Worm (Caenorhabditis elegans) whole organism, L2 larva: ENCODE results near the gene clec-266.

Experiments used
- C34F6.9 ChIP-seq: fragments of 150-350 bp; optimal IDR thresholded peaks from 2 replicates; lab custom pipeline; 2014; ENCODE audit warnings: missing biosample characterization, missing genetic modification characterization
- F13H6.1 ChIP-seq: sonication (generic microtip); optimal IDR thresholded peaks from 2 replicates; lab custom pipeline; 2016; ENCODE audit warnings: missing genetic modification characterization, missing compliant biosample characterization
- R02D3.7 ChIP-seq: fragments of 150-350 bp; optimal IDR thresholded peaks from 2 replicates; lab custom pipeline; 2014; ENCODE audit warnings: missing biosample characterization, missing genetic modification characterization
- Y55F3AM.14 ChIP-seq: fragments of 200-800 bp; sonication (Bioruptor generic); optimal IDR thresholded peaks from 2 replicates; lab custom pipeline; 2018; ENCODE audit warnings: mild to moderate bottlenecking, missing genetic modification characterization, missing compliant biosample characterization
- alr-1 ChIP-seq: fragments of 150-350 bp; optimal IDR thresholded peaks from 2 replicates; lab custom pipeline; 2014; ENCODE audit warnings: missing biosample characterization, missing genetic modification characterization
- aly-2 ChIP-seq: fragments of 150-350 bp; optimal IDR thresholded peaks from 2 replicates; lab custom pipeline; 2014; ENCODE audit warnings: missing biosample characterization, missing genetic modification characterization
- ama-1 ChIP-seq: fragments of 150-350 bp; optimal IDR thresholded peaks from 2 replicates; lab custom pipeline; 2018; ENCODE audit warnings: inconsistent platforms
- blmp-1 ChIP-seq: sonication (generic microtip); optimal IDR thresholded peaks from 2 replicates; lab custom pipeline; 2017; ENCODE audit warnings: missing genetic modification characterization, mild to moderate bottlenecking, missing compliant biosample characterization, antibody characterized with exemption, moderate library complexity; ENCODE audit not compliant: insufficient read depth
- ceh-82 ChIP-seq: fragments of 150-350 bp; optimal IDR thresholded peaks from 2 replicates; lab custom pipeline; 2014; ENCODE audit warnings: missing biosample characterization, missing genetic modification characterization
- crh-2 ChIP-seq: sonication (generic microtip); optimal IDR thresholded peaks from 2 replicates; lab custom pipeline; 2017; ENCODE audit warnings: missing biosample characterization, missing genetic modification characterization
- dmd-4 ChIP-seq: sonication (generic microtip); optimal IDR thresholded peaks from 2 replicates; lab custom pipeline; 2017; ENCODE audit warnings: missing biosample characterization, missing genetic modification characterization
- egl-27 ChIP-seq: sonication (generic microtip); optimal IDR thresholded peaks from 3 replicates; lab custom pipeline; 2017; ENCODE audit warnings: missing biosample characterization, missing genetic modification reagents, missing genetic modification characterization
- elt-3 ChIP-seq: sonication (generic microtip); optimal IDR thresholded peaks from 2 replicates; lab custom pipeline; 2017; ENCODE audit warnings: missing biosample characterization, missing genetic modification characterization
- gmeb-1 ChIP-seq: fragments of 150-350 bp; optimal IDR thresholded peaks from 2 replicates; lab custom pipeline; 2014; ENCODE audit warnings: missing biosample characterization, missing genetic modification characterization
- lin-11 ChIP-seq: fragments of 150-350 bp; sonication (generic microtip); optimal IDR thresholded peaks from 2 replicates; lab custom pipeline; 2014; ENCODE audit warnings: missing biosample characterization, missing genetic modification characterization, inconsistent platforms, mixed read lengths
- lin-13 ChIP-seq: fragments of 150-350 bp; optimal IDR thresholded peaks from 2 replicates; lab custom pipeline; 2014; ENCODE audit warnings: missing biosample characterization, missing genetic modification reagents, missing genetic modification characterization
- lin-39 ChIP-seq: fragments of 150-350 bp; optimal IDR thresholded peaks from 2 replicates; lab custom pipeline; 2014; ENCODE audit warnings: missing biosample characterization, missing genetic modification reagents, missing genetic modification characterization
- mab-5 ChIP-seq: fragments of 150-350 bp; optimal IDR thresholded peaks from 2 replicates; lab custom pipeline; 2014; ENCODE audit warnings: missing biosample characterization, missing genetic modification characterization
- mbf-1 ChIP-seq: sonication (generic microtip); optimal IDR thresholded peaks from 2 replicates; lab custom pipeline; 2017; ENCODE audit warnings: missing biosample characterization, missing genetic modification characterization
- mdl-1 ChIP-seq, 2 experiments: fragments of 150-350 bp in 1 of 2; sonication (generic microtip) in 1 of 2; optimal IDR thresholded peaks; 2 replicates each; lab custom pipeline; 2017; ENCODE audit warnings: missing biosample characterization in 2 of 2, missing genetic modification characterization in 2 of 2
- nhr-10 ChIP-seq: sonication (generic microtip); optimal IDR thresholded peaks from 2 replicates; lab custom pipeline; 2017; ENCODE audit warnings: missing biosample characterization, missing genetic modification characterization
- nhr-11 ChIP-seq: fragments of 150-350 bp; optimal IDR thresholded peaks from 2 replicates; lab custom pipeline; 2014; ENCODE audit warnings: missing biosample characterization, missing genetic modification characterization
- nhr-12 ChIP-seq: fragments of 150-350 bp; optimal IDR thresholded peaks from 2 replicates; lab custom pipeline; 2014; ENCODE audit warnings: missing biosample characterization, missing genetic modification characterization
- nhr-129 ChIP-seq: fragments of 150-350 bp; optimal IDR thresholded peaks from 2 replicates; lab custom pipeline; 2014; ENCODE audit warnings: missing biosample characterization, missing genetic modification characterization
- nhr-237 ChIP-seq: fragments of 150-350 bp; optimal IDR thresholded peaks from 2 replicates; lab custom pipeline; 2014; ENCODE audit warnings: missing biosample characterization, missing genetic modification characterization
- nhr-25 ChIP-seq: fragments of 150-350 bp; sonication (generic microtip); optimal IDR thresholded peaks from 3 replicates; lab custom pipeline; 2014; ENCODE audit warnings: missing biosample characterization, missing genetic modification characterization
- skn-1 ChIP-seq: sonication (generic microtip); optimal IDR thresholded peaks from 2 replicates; lab custom pipeline; 2017; ENCODE audit warnings: missing biosample characterization, missing genetic modification characterization
- sma-9 ChIP-seq, 2 experiments: fragments of 150-350 bp in 1 of 2; sonication (generic microtip) in 1 of 2; optimal IDR thresholded peaks; 2 replicates each; lab custom pipeline; 2014 to 2016; ENCODE audit warnings: missing genetic modification characterization in 2 of 2, mild to moderate bottlenecking in 1 of 2, missing biosample characterization in 1 of 2, missing compliant biosample characterization in 1 of 2, missing genetic modification reagents in 1 of 2, moderate library complexity in 1 of 2
- snpc-4 ChIP-seq: fragments of 150-350 bp; optimal IDR thresholded peaks from 2 replicates; lab custom pipeline; 2014; ENCODE audit warnings: missing biosample characterization, missing genetic modification characterization
- unc-39 ChIP-seq: fragments of 150-350 bp; optimal IDR thresholded peaks from 2 replicates; lab custom pipeline; 2014; ENCODE audit warnings: missing biosample characterization, missing genetic modification characterization
- unc-55 ChIP-seq: fragments of 150-350 bp; sonication (generic microtip); optimal IDR thresholded peaks from 3 replicates; lab custom pipeline; 2014; ENCODE audit warnings: missing biosample characterization, missing genetic modification reagents, missing genetic modification characterization
- unc-62 ChIP-seq: fragments of 150-350 bp; optimal IDR thresholded peaks from 2 replicates; lab custom pipeline; 2014; ENCODE audit warnings: missing biosample characterization, missing genetic modification reagents, missing genetic modification characterization
- zag-1 ChIP-seq: fragments of 150-350 bp; optimal IDR thresholded peaks from 2 replicates; lab custom pipeline; 2014; ENCODE audit warnings: missing biosample characterization, missing genetic modification characterization
- ztf-1 ChIP-seq: fragments of 200-800 bp; sonication (Bioruptor generic); conservative IDR thresholded peaks from 2 replicates; pipeline ENCODE4 v1.3.6; 2022; ENCODE audit warnings: missing genetic modification characterization, missing compliant biosample characterization

Gene clec-266

DNA sequence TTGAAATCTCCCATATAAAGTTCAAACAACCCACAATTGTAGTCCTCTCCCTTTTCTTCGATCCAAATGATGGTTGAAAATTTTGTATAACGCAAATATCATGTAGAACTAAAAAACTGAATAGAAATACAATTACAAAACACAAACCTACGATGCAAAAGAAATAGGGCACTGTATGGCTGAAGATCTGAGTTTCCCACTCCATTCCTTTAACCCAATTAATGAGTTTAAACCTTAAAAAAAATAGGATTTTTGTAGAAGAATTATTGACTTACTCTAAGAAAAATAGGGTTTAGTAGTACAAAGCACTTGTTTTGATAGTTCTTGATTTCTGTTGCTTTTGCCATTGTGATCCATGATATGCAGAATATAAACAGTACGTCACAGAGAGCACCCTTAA is 39.3 kb downstream of the clec-266 start:
- TF ChIP-seq ceh-82 (tag; lab: Kevin White, UChicago): no peak
- TF ChIP-seq unc-62: no peak
- TF ChIP-seq nhr-129 (tag; lab: Kevin White, UChicago): no peak

DNA sequence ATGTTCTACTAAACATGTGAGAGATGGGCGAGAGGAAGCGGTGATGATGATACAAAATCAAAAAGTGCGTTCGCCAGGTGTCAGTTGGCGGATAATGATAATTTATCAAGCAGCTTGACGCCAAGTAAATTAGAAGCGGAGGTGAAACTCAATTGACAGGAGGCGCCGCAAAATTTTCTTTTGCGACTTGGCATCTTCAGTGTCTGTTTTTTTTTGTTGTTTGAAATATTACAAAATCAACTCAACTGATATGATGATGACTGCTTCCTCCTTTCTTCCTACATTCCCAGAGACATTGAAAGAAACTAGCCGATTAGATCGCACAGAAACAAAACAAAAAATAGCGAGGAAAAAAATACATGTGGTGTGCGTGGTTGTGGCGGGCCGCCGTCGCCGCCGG is 46.7 kb downstream of the clec-266 start:
- TF ChIP-seq nhr-237 (tag; lab: Kevin White, UChicago): no peak
- TF ChIP-seq unc-39 (tag; lab: Kevin White, UChicago): no peak
- no peak for TF ChIP-seq crh-2 (tag; lab: Kevin White, UChicago)
- TF ChIP-seq ama-1 (lab: Kevin White, UChicago): no peak
- TF ChIP-seq C34F6.9 (tag; lab: Kevin White, UChicago): no peak
- no peak for TF ChIP-seq nhr-10 (tag; lab: Kevin White, UChicago)
- TF ChIP-seq egl-27 (tag; lab: Kevin White, UChicago): no peak
- TF ChIP-seq mbf-1: no peak
- TF ChIP-seq dmd-4: no peak
- TF ChIP-seq R02D3.7 (tag; lab: Kevin White, UChicago): no peak
- no peak for TF ChIP-seq mab-5 (tag; lab: Kevin White, UChicago)
- no peak for TF ChIP-seq elt-3
- TF ChIP-seq F13H6.1: no peak
- no peak for TF ChIP-seq nhr-12 (tag; lab: Kevin White, UChicago)
- no peak for TF ChIP-seq lin-11 (tag; lab: Kevin White, UChicago)
- no peak for TF ChIP-seq nhr-25 (tag; lab: Kevin White, UChicago)
- no peak for TF ChIP-seq Y55F3AM.14 (GFP tag; lab: Kevin White, UChicago)
- no peak for TF ChIP-seq ceh-82 (tag; lab: Kevin White, UChicago)
- no peak for TF ChIP-seq ztf-1 (GFP tag; lab: Robert Waterston, UW)
- TF ChIP-seq, all 48 proteins: peak for 0

DNA sequence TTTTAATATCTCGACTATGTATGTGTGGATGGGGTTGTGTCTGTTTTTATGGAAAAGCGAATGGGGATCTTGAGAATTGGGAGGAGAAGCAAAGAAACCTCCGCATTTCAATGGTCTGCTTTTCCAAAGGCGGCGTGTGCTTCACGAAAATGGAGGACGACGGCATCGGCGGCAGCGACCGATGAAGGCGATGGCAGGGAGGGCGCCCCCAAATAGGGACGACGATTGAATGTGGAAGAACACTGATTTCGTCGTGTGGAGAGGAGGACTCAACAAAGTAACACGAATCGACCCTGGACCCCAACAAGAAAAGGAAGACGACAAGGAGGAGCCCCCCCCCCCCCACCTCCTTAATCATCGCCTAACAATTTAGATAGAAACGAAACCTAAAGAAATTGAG is 49.7 kb downstream of the clec-266 start:
- no peak for TF ChIP-seq zag-1 (tag; lab: Kevin White, UChicago)
- TF ChIP-seq unc-39 (tag; lab: Kevin White, UChicago): no peak
- TF ChIP-seq skn-1 (tag; lab: Kevin White, UChicago): no peak
- no peak for TF ChIP-seq nhr-129 (tag; lab: Kevin White, UChicago)
- no peak for TF ChIP-seq sma-9 (GFP tag; optimal IDR thresholded peaks at IDR 0.05; lab: Kevin White, UChicago)
- TF ChIP-seq sma-9 (tag; optimal IDR thresholded peaks at IDR 0.05; lab: Kevin White, UChicago): no peak
- TF ChIP-seq snpc-4 (tag; lab: Kevin White, UChicago): no peak
- TF ChIP-seq Y55F3AM.14 (GFP tag; lab: Kevin White, UChicago): no peak
- TF ChIP-seq ztf-1 (GFP tag; lab: Robert Waterston, UW): no peak
- no peak for TF ChIP-seq mdl-1 (tag; optimal IDR thresholded peaks at IDR 0.05; lab: Kevin White, UChicago)
- TF ChIP-seq lin-13 (GFP tag; lab: Kevin White, UChicago): no peak
- no peak for TF ChIP-seq unc-55 (GFP tag; lab: Kevin White, UChicago)
- TF ChIP-seq blmp-1 (tag; lab: Kevin White, UChicago): no peak
- no peak for TF ChIP-seq gmeb-1 (tag; lab: Kevin White, UChicago)
- no peak for TF ChIP-seq aly-2 (tag; lab: Kevin White, UChicago)
- no peak for TF ChIP-seq nhr-12 (tag; lab: Kevin White, UChicago)
- TF ChIP-seq egl-27 (tag; lab: Kevin White, UChicago): no peak
- no peak for TF ChIP-seq alr-1 (tag; lab: Kevin White, UChicago)
- no peak for TF ChIP-seq nhr-11 (tag; lab: Kevin White, UChicago)
- TF ChIP-seq mab-5 (tag; lab: Kevin White, UChicago): no peak

DNA sequence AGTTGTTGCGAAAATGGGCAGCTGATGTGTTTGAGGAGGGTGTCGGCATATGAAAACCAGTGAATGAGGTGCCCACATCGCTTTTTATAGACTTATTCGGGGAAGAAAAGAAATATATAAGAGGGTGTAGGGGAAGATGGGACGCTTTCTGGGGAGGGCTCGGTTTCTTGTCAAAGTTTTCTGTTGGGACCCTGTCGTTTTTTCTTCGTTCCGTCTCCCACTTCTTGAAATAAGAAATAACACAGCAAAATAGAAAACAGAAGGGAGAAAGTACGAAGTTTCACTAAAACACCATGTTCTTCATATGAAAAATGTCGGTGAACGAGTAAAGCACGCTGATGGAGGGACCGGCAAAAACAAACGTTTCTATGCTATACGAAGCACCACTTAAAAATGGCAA is 53.1 kb downstream of the clec-266 start, which contains the start of gene dop-3:
Gene dop-3 (minus strand): TSS at position 101 of the 400 bp plus-strand sequence.
- TF ChIP-seq crh-2 (tag; lab: Kevin White, UChicago): no peak
- TF ChIP-seq mdl-1 (tag; optimal IDR thresholded peaks at IDR 0.05; lab: Kevin White, UChicago): no peak
- TF ChIP-seq C34F6.9 (tag; lab: Kevin White, UChicago): no peak
- TF ChIP-seq aly-2 (tag; lab: Kevin White, UChicago): no peak
- TF ChIP-seq nhr-12 (tag; lab: Kevin White, UChicago): no peak
- TF ChIP-seq alr-1 (tag; lab: Kevin White, UChicago): no peak
- TF ChIP-seq nhr-237 (tag; lab: Kevin White, UChicago): no peak
- no peak for TF ChIP-seq lin-39 (tag; lab: Kevin White, UChicago)
